Worm (Caenorhabditis elegans) whole organism, L4 larva: ENCODE results near the gene ttm-1.

Source experiments
- F10B5.3 ChIP-seq: sonication (generic microtip); optimal IDR thresholded peaks from 2 replicates; lab custom pipeline; 2016; ENCODE audit warnings: mild to moderate bottlenecking, missing genetic modification characterization, missing compliant biosample characterization
- F49E8.2 ChIP-seq: sonication (generic microtip); optimal IDR thresholded peaks from 2 replicates; lab custom pipeline; 2016; ENCODE audit warnings: missing compliant biosample characterization, mild to moderate bottlenecking, missing genetic modification characterization, borderline replicate concordance
- R02D3.7 ChIP-seq: fragments of 150-350 bp; sonication (generic microtip); optimal IDR thresholded peaks from 3 replicates; lab custom pipeline; 2014; ENCODE audit warnings: missing biosample characterization, missing genetic modification characterization
- T26A8.4 ChIP-seq: fragments of 200-800 bp; sonication (Bioruptor generic); IDR thresholded peaks from 2 replicates; pipeline ENCODE4 v1.3.6; 2022; ENCODE audit warnings: missing genetic modification characterization, missing compliant biosample characterization
- Y105C5A.15 ChIP-seq: fragments of 200-800 bp; sonication (Bioruptor generic); IDR thresholded peaks from 2 replicates; pipeline ENCODE4 v1.3.6; 2022; ENCODE audit warnings: missing genetic modification characterization, missing compliant biosample characterization
- Y48G9A.11 ChIP-seq: fragments of 200-800 bp; sonication (Bioruptor generic); IDR thresholded peaks from 2 replicates; pipeline ENCODE4 v1.3.6; 2022; ENCODE audit warnings: missing genetic modification reagents, missing genetic modification characterization, missing compliant biosample characterization
- ZK546.5 ChIP-seq, 2 experiments: sonication (generic microtip); optimal IDR thresholded peaks; 2 replicates each; lab custom pipeline; 2017; ENCODE audit warnings: missing biosample characterization in 2 of 2, missing genetic modification characterization in 2 of 2
- aha-1 ChIP-seq: fragments of 150-350 bp; peaks from one replicate; lab custom pipeline; 2014; ENCODE audit warnings: missing biosample characterization, missing genetic modification characterization
- ama-1 ChIP-seq: fragments of 150-350 bp; optimal IDR thresholded peaks from 2 replicates; lab custom pipeline; 2014; ENCODE audit warnings: inconsistent platforms, mixed read lengths
- ceh-28 ChIP-seq: fragments of 150-350 bp; optimal IDR thresholded peaks from 2 replicates; lab custom pipeline; 2014; ENCODE audit warnings: missing biosample characterization, missing genetic modification reagents, missing genetic modification characterization
- daf-16 ChIP-seq, 3 experiments: sonication (generic microtip); optimal IDR thresholded peaks; 2 replicates each; lab custom pipeline; 2016 to 2017; ENCODE audit warnings: missing genetic modification characterization in 3 of 3, missing genetic modification reagents in 3 of 3, mild to moderate bottlenecking in 2 of 3, missing compliant biosample characterization in 2 of 3, missing biosample characterization in 1 of 3, moderate library complexity in 1 of 3
- daf-8 ChIP-seq: fragments of 200-800 bp; sonication (Bioruptor generic); IDR thresholded peaks from 2 replicates; pipeline ENCODE4 v1.3.6; 2022; ENCODE audit warnings: missing genetic modification characterization, missing compliant biosample characterization
- dmd-6 ChIP-seq: fragments of 200-800 bp; sonication (Bioruptor generic); IDR thresholded peaks from 2 replicates; pipeline ENCODE4 v1.3.6; 2022; ENCODE audit warnings: missing genetic modification reagents, missing genetic modification characterization, missing compliant biosample characterization
- dpl-1 ChIP-seq: fragments of 150-350 bp; optimal IDR thresholded peaks from 2 replicates; lab custom pipeline; 2014; ENCODE audit warnings: missing biosample characterization, missing genetic modification reagents, missing genetic modification characterization
- duxl-1 ChIP-seq: sonication (generic microtip); optimal IDR thresholded peaks from 2 replicates; lab custom pipeline; 2016; ENCODE audit warnings: mild to moderate bottlenecking, missing genetic modification characterization, moderate library complexity, missing compliant biosample characterization; ENCODE audit not compliant: poor library complexity
- dve-1 ChIP-seq: sonication (generic microtip); optimal IDR thresholded peaks from 2 replicates; lab custom pipeline; 2017; ENCODE audit warnings: antibody characterized with exemption, mild to moderate bottlenecking, missing genetic modification characterization, missing compliant biosample characterization; ENCODE audit not compliant: insufficient read depth
- fkh-10 ChIP-seq: fragments of 150-350 bp; optimal IDR thresholded peaks from 2 replicates; lab custom pipeline; 2014; ENCODE audit warnings: missing biosample characterization, missing genetic modification reagents, missing genetic modification characterization
- hif-1 ChIP-seq, 2 experiments: sonication (generic microtip); optimal IDR thresholded peaks; 2 replicates each; lab custom pipeline; 2016 to 2017; ENCODE audit warnings: missing compliant biosample characterization in 2 of 2, missing genetic modification characterization in 2 of 2, missing genetic modification reagents in 2 of 2, missing genotype in 2 of 2, mild to moderate bottlenecking in 1 of 2
- hlh-11 ChIP-seq: fragments of 200-800 bp; sonication (Bioruptor generic); optimal IDR thresholded peaks from 2 replicates; lab custom pipeline; 2018; ENCODE audit warnings: mild to moderate bottlenecking, missing genetic modification characterization, missing compliant biosample characterization
- hlh-30 ChIP-seq: sonication (generic microtip); optimal IDR thresholded peaks from 2 replicates; lab custom pipeline; 2017; ENCODE audit warnings: antibody characterized with exemption, mild to moderate bottlenecking, missing genetic modification characterization, missing compliant biosample characterization; ENCODE audit not compliant: insufficient read depth
- jun-1 ChIP-seq: fragments of 150-350 bp; optimal IDR thresholded peaks from 2 replicates; lab custom pipeline; 2014; ENCODE audit warnings: missing biosample characterization, missing genetic modification reagents, missing genetic modification characterization
- lin-1 ChIP-seq: fragments of 200-800 bp; sonication (Bioruptor generic); IDR thresholded peaks from 2 replicates; pipeline ENCODE4 v1.3.6; 2022; ENCODE audit warnings: missing genetic modification reagents, missing genetic modification characterization, missing compliant biosample characterization
- lin-38 ChIP-seq: fragments of 200-800 bp; sonication (Bioruptor generic); IDR thresholded peaks from 2 replicates; pipeline ENCODE4 v1.3.6; 2022; ENCODE audit warnings: missing genetic modification reagents, missing genetic modification characterization, missing compliant biosample characterization
- lsy-2 ChIP-seq, 2 experiments: fragments of 150-350 bp in 1 of 2; sonication (generic microtip) in 1 of 2; optimal IDR thresholded peaks; 2 replicates each; lab custom pipeline; 2014 to 2017; ENCODE audit warnings: missing biosample characterization in 2 of 2, missing genetic modification characterization in 2 of 2
- madf-9 ChIP-seq: fragments of 200-800 bp; sonication (Bioruptor generic); conservative IDR thresholded peaks from 2 replicates; pipeline ENCODE4 v1.3.6; 2022; ENCODE audit warnings: missing genetic modification reagents, missing genetic modification characterization, missing compliant biosample characterization
- mep-1 ChIP-seq: fragments of 150-350 bp; sonication (generic microtip); optimal IDR thresholded peaks from 3 replicates; lab custom pipeline; 2014; ENCODE audit warnings: missing biosample characterization, missing genetic modification characterization
- mes-2 ChIP-seq: sonication (generic microtip); optimal IDR thresholded peaks from 2 replicates; lab custom pipeline; 2016; ENCODE audit warnings: missing genotype, mild to moderate bottlenecking, missing genetic modification characterization, missing compliant biosample characterization; ENCODE audit not compliant: poor library complexity, severe bottlenecking
- nhr-10 ChIP-seq: fragments of 150-350 bp; optimal IDR thresholded peaks from 2 replicates; lab custom pipeline; 2014; ENCODE audit warnings: missing biosample characterization, missing genetic modification characterization
- nhr-11 ChIP-seq: fragments of 150-350 bp; optimal IDR thresholded peaks from 2 replicates; lab custom pipeline; 2014; ENCODE audit warnings: missing biosample characterization, missing genetic modification characterization
- nhr-28 ChIP-seq: fragments of 150-350 bp; optimal IDR thresholded peaks from 2 replicates; lab custom pipeline; 2014; ENCODE audit warnings: missing biosample characterization, missing genetic modification characterization
- nhr-6 ChIP-seq: fragments of 150-350 bp; optimal IDR thresholded peaks from 2 replicates; lab custom pipeline; 2014; ENCODE audit warnings: missing biosample characterization, missing genetic modification characterization
- nhr-77 ChIP-seq: fragments of 150-350 bp; optimal IDR thresholded peaks from 2 replicates; lab custom pipeline; 2014; ENCODE audit warnings: missing biosample characterization, missing genetic modification characterization
- pha-4 ChIP-seq, 2 experiments: fragments of 150-350 bp in 1 of 2; fragments of 200-800 bp in 1 of 2; sonication (Bioruptor generic) in 1 of 2; IDR thresholded peaks in 1 of 2; optimal IDR thresholded peaks in 1 of 2; 2 replicates each; pipeline versions ENCODE4 v1.3.6 to Lab custom; 2014 to 2022; ENCODE audit warnings: missing genetic modification characterization in 2 of 2, missing genetic modification reagents in 2 of 2, missing biosample characterization in 1 of 2, missing compliant biosample characterization in 1 of 2
- pqm-1 ChIP-seq: sonication (generic microtip); optimal IDR thresholded peaks from 2 replicates; lab custom pipeline; 2017; ENCODE audit warnings: missing biosample characterization, missing genetic modification characterization
- rbr-2 ChIP-seq: sonication (generic microtip); optimal IDR thresholded peaks from 2 replicates; lab custom pipeline; 2016; ENCODE audit warnings: missing genotype, missing genetic modification characterization, missing compliant biosample characterization
- set-16 ChIP-seq: fragments of 200-800 bp; sonication (Bioruptor generic); IDR thresholded peaks from 2 replicates; pipeline ENCODE4 v1.3.6; 2022; ENCODE audit warnings: missing genetic modification reagents, missing genetic modification characterization, missing compliant biosample characterization
- skn-1 ChIP-seq: fragments of 150-350 bp; optimal IDR thresholded peaks from 2 replicates; lab custom pipeline; 2014; ENCODE audit warnings: missing biosample characterization, missing genetic modification characterization
- snpc-4 ChIP-seq: fragments of 150-350 bp; optimal IDR thresholded peaks from 2 replicates; lab custom pipeline; 2014; ENCODE audit warnings: missing biosample characterization, missing genetic modification characterization
- unc-130 ChIP-seq: sonication (generic microtip); optimal IDR thresholded peaks from 2 replicates; lab custom pipeline; 2016; ENCODE audit warnings: missing genetic modification reagents, missing genetic modification characterization, missing compliant biosample characterization
- unc-39 ChIP-seq: sonication (generic microtip); optimal IDR thresholded peaks from 2 replicates; lab custom pipeline; 2017; ENCODE audit warnings: missing biosample characterization, missing genetic modification characterization
- ztf-7 ChIP-seq: fragments of 150-350 bp; optimal IDR thresholded peaks from 2 replicates; lab custom pipeline; 2014; ENCODE audit warnings: missing biosample characterization, missing genetic modification characterization

Gene ttm-1

ce11 chrIII:12925947-12926607 lies 40.7 kb downstream of the ttm-1 start, which contains the start of the genes npp-25 and mrps-10:
npp-25 (minus strand) TSS chrIII:12925997.
mrps-10 (plus strand) TSS chrIII:12926557.
- no peak for TF ChIP-seq daf-16 (GFP tag; optimal IDR thresholded peaks at IDR 0.05; lab: Kevin White, UChicago)
- peak; percentile 16 for TF ChIP-seq daf-16 (tag; optimal IDR thresholded peaks at IDR 0.05; lab: Kevin White, UChicago)
- TF ChIP-seq Y48G9A.11 (GFP tag; lab: Robert Waterston, UW) = no peak
- TF ChIP-seq dpl-1 (GFP tag; lab: Kevin White, UChicago) = peak; percentile 37
- TF ChIP-seq fkh-10 (GFP tag; lab: Kevin White, UChicago) = peak; percentile 51
- TF ChIP-seq mes-2 (tag; lab: Kevin White, UChicago) = peak; percentile 19
- peak in 1 of 2 experiments; percentile 2 for TF ChIP-seq hif-1 (tag; optimal IDR thresholded peaks at IDR 0.05; lab: Kevin White, UChicago)
- TF ChIP-seq rbr-2 (tag; lab: Kevin White, UChicago) = peak; percentile 51
- TF ChIP-seq lsy-2 (tag; optimal IDR thresholded peaks at IDR 0.05; lab: Kevin White, UChicago) = peak in 1 of 2 experiments; percentile 74
- peak; percentile 36 for TF ChIP-seq lin-38 (GFP tag; lab: Robert Waterston, UW)
- no peak for TF ChIP-seq nhr-10 (tag; lab: Kevin White, UChicago)
- peak; percentile 5 for TF ChIP-seq hlh-30 (tag; lab: Kevin White, UChicago)
- peak; percentile 2 for TF ChIP-seq dve-1 (tag; lab: Kevin White, UChicago)
- peak; percentile 29 for TF ChIP-seq aha-1 (tag; lab: Kevin White, UChicago)
- TF ChIP-seq daf-8 (GFP tag; lab: Robert Waterston, UW) = no peak

DNA sequence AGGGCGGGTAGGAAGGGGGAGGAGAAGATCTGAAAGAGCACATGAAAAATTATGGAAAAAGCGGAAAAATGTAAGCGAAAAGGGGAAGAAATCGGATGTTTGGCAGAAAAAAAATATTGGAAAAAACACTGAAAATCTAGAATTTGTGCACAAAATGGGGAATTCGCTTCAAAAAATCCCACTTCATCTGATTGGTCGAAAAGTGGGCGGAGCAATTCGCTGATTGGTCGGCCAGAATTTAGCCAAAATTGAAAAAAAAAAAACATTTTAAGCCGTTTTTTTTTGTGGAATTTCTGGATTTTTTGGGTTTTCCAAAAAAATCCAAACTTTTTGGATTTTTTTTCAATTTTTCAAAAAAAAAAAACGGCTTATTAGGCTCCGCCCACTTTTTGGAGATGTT lies 46.0 kb downstream of the ttm-1 start:
- TF ChIP-seq Y105C5A.15 (GFP tag; lab: Robert Waterston, UW) (no peak), F49E8.2 (no peak), dmd-6 (no peak), R02D3.7 (tag; lab: Kevin White, UChicago) (no peak), lin-38 (GFP tag; lab: Robert Waterston, UW) (no peak), ztf-7 (tag; lab: Kevin White, UChicago) (no peak), snpc-4 (tag; lab: Kevin White, UChicago) (no peak), nhr-11 (tag; lab: Kevin White, UChicago) (no peak), pha-4 (GFP tag; IDR thresholded peaks at IDR 0.05; lab: Robert Waterston, UW) (no peak), pha-4 (tag; optimal IDR thresholded peaks at IDR 0.05; lab: Kevin White, UChicago) (no peak), F10B5.3 (tag; lab: Kevin White, UChicago) (no peak), ceh-28 (no peak), skn-1 (tag; lab: Kevin White, UChicago) (no peak), unc-130 (GFP tag; lab: Kevin White, UChicago) (no peak), pqm-1 (tag; lab: Kevin White, UChicago) (no peak)

- TF ChIP-seq nhr-77 (tag; lab: Kevin White, UChicago) (no peak), dve-1 (tag; lab: Kevin White, UChicago) (peak; percentile 79), hlh-30 (tag; lab: Kevin White, UChicago) (peak; percentile 52), ceh-28 (peak; percentile 11), daf-16 (GFP tag; optimal IDR thresholded peaks at IDR 0.05; lab: Kevin White, UChicago) (no peak), daf-16 (tag; optimal IDR thresholded peaks at IDR 0.05; lab: Kevin White, UChicago) (peak; percentile 82), pha-4 (GFP tag; IDR thresholded peaks at IDR 0.05; lab: Robert Waterston, UW) (no peak), pha-4 (tag; optimal IDR thresholded peaks at IDR 0.05; lab: Kevin White, UChicago) (peak; percentile 75), unc-39 (tag; lab: Kevin White, UChicago) (no peak), jun-1 (peak; percentile 23), duxl-1 (tag; lab: Kevin White, UChicago) (peak; percentile 20), T26A8.4 (GFP tag; lab: Robert Waterston, UW) (peak; percentile 53; the same call in 1 of the 2 replicates), lsy-2 (tag; optimal IDR thresholded peaks at IDR 0.05; lab: Kevin White, UChicago) (peak in 1 of 2 experiments; percentile 43), lin-1 (GFP tag; lab: Robert Waterston, UW) (no peak), ztf-7 (tag; lab: Kevin White, UChicago) (peak; percentile 61), mep-1 (peak; percentile 56), dpl-1 (GFP tag; lab: Kevin White, UChicago) (peak; percentile 6), set-16 (no peak), ZK546.5 (tag; optimal IDR thresholded peaks at IDR 0.05; lab: Kevin White, UChicago) (no peak), ama-1 (lab: Kevin White, UChicago) (peak; percentile 6), mes-2 (tag; lab: Kevin White, UChicago) (peak; percentile 60), dmd-6 (peak; percentile 30; the same call in 1 of the 2 replicates), nhr-28 (tag; lab: Kevin White, UChicago) (peak; percentile 38), nhr-6 (tag; lab: Kevin White, UChicago) (peak; percentile 86), F10B5.3 (tag; lab: Kevin White, UChicago) (no peak), madf-9 (GFP tag; lab: Robert Waterston, UW) (no peak), hlh-11 (tag; lab: Kevin White, UChicago) (peak; percentile 68)
These were observed 46.9 kb downstream of the ttm-1 start for ce11 chrIII:12919882-12920281.
